Worm (Caenorhabditis elegans): ENCODE measurements around the gene C13A2.4.

DNA sequence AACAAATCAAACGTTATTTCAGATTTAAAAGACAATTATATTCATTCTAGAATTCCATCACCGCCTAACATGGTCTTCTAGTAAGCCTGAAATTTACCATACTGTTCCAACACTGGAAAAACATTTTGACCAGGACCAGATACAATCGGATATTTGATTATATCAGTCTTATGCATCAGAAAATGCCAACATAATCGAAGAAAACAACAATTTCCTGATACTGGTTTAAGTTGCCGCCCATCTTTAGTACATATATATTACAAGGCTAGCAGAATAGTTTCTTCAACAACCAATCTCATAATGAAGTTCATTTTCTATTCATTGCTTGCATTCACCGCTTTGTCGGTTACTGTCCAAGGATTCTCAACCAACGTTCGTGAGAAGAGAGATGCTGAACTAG is 20.2 kb upstream of the C13A2.4 start, which contains the start of gene C13A2.12:
- TF ChIP-seq ets-7 (tag; optimal IDR thresholded peaks at IDR 0.05) = no peak
- TF ChIP-seq hnd-1 (tag; optimal IDR thresholded peaks at IDR 0.05) = no peak
- TF ChIP-seq ama-1 (optimal IDR thresholded peaks at IDR 0.05) = no peak
- TF ChIP-seq hmbx-1 (tag; optimal IDR thresholded peaks at IDR 0.05) = no peak
- no peak for TF ChIP-seq hmg-4 (GFP tag; optimal IDR thresholded peaks at IDR 0.05)
- no peak for TF ChIP-seq ceh-13 (GFP tag; optimal IDR thresholded peaks at IDR 0.05)
- TF ChIP-seq tra-4 (tag; optimal IDR thresholded peaks at IDR 0.05) = no peak
- no peak for TF ChIP-seq B0310.2 (tag; optimal IDR thresholded peaks at IDR 0.05)
- no peak for TF ChIP-seq tbx-11 (GFP tag; IDR thresholded peaks at IDR 0.05)
- TF ChIP-seq scrt-1 (GFP tag; IDR thresholded peaks at IDR 0.05) = no peak
- TF ChIP-seq ceh-36 (tag; optimal IDR thresholded peaks at IDR 0.05) = no peak
- TF ChIP-seq flt-1 (GFP tag; IDR thresholded peaks at IDR 0.05) = no peak
- TF ChIP-seq pes-1 (GFP tag; IDR thresholded peaks at IDR 0.05) = no peak

All from whole organism, early embryonic.